Worm (Caenorhabditis elegans): Measurements from ENCODE around the gene ttbk-8.2.

ce11 chrIV:5653649-5654048 lies 21.9 kb downstream of the ttbk-8.2 start, which contains the start of gene clec-178:
- TF ChIP-seq mdl-1 (tag; optimal IDR thresholded peaks at IDR 0.05) (no peak), alr-1 (tag; optimal IDR thresholded peaks at IDR 0.05) (no peak), nhr-6 (tag; optimal IDR thresholded peaks at IDR 0.05) (no peak), unc-62 (GFP tag; optimal IDR thresholded peaks at IDR 0.05) (no peak), dmd-4 (tag; optimal IDR thresholded peaks at IDR 0.05) (no peak), nhr-10 (tag; optimal IDR thresholded peaks at IDR 0.05) (no peak), lin-39 (tag; optimal IDR thresholded peaks at IDR 0.05) (no peak), skn-1 (tag; optimal IDR thresholded peaks at IDR 0.05) (no peak)

Data from whole organism, L2 larva.